Worm (Caenorhabditis elegans) whole organism, late embryonic: ENCODE measurements around the gene ctps-1.

Source experiments
- K02D7.2 ChIP-seq: sonication (generic microtip); optimal IDR thresholded peaks from 2 replicates; lab custom pipeline; 2017; ENCODE audit warnings: mild to moderate bottlenecking, missing genetic modification characterization, missing compliant biosample characterization
- ceh-48 ChIP-seq: sonication (generic microtip); optimal IDR thresholded peaks from 2 replicates; lab custom pipeline; 2016; ENCODE audit warnings: missing genetic modification characterization, inconsistent platforms, missing compliant biosample characterization
- ceh-9 ChIP-seq: sonication (generic microtip); optimal IDR thresholded peaks from 2 replicates; lab custom pipeline; 2016; ENCODE audit warnings: mild to moderate bottlenecking, missing genetic modification characterization, inconsistent platforms, missing compliant biosample characterization
- pag-3 ChIP-seq: sonication (generic microtip); optimal IDR thresholded peaks from 2 replicates; lab custom pipeline; 2016; ENCODE audit warnings: missing compliant biosample characterization, missing genetic modification characterization, borderline replicate concordance
- pros-1 ChIP-seq: fragments of 150-350 bp; optimal IDR thresholded peaks from 2 replicates; lab custom pipeline; 2014; ENCODE audit warnings: missing biosample characterization, missing genetic modification reagents, missing genetic modification characterization
- rnt-1 ChIP-seq: sonication (generic microtip); optimal IDR thresholded peaks from 2 replicates; lab custom pipeline; 2016; ENCODE audit warnings: missing genetic modification characterization, missing compliant biosample characterization
- sox-2 ChIP-seq: fragments of 200-800 bp; sonication (Bioruptor generic); IDR thresholded peaks from 2 replicates; pipeline ENCODE4 v1.3.6; 2022; ENCODE audit warnings: missing genetic modification reagents, missing genetic modification characterization, missing compliant biosample characterization

DNA sequence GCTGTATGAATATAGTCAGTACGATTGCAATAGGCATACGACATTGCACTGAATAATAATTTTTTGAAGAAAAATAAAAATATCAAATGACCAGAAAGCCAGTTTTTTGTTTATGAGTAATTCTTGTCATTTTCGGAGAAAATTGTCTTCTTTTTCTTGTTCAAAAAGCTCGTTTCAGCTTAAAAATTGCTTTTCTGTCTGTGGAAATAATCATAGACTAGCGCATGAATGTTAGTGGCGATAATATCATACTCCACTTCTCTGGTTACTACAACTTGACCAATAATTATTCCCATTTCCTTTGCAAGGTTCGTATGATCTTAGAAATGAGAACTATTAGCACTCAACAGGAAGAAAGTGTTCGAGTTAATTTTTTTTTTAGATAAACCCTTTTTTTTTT is 32.8 kb downstream of the ctps-1 start, which contains the start of gene srh-216:
- TF ChIP-seq pros-1 (tag; lab: Kevin White, UChicago) (no peak), pag-3 (tag; lab: Kevin White, UChicago) (no peak), ceh-9 (tag; lab: Kevin White, UChicago) (no peak), rnt-1 (tag; lab: Kevin White, UChicago) (no peak), ceh-48 (tag; lab: Kevin White, UChicago) (no peak), K02D7.2 (tag; lab: Kevin White, UChicago) (no peak), sox-2 (GFP tag; lab: Robert Waterston, UW) (no peak)
